Fruit fly (Drosophila melanogaster) whole organism, prepupa: ENCODE results near the gene CG34377.

Source experiments
- Blimp-1 ChIP-seq: fragments of 200-800 bp; sonication (Bioruptor generic); optimal IDR thresholded peaks from 3 replicates; lab custom pipeline; 2017; ENCODE audit warnings: missing biosample characterization, missing genetic modification characterization, mild to moderate bottlenecking, moderate library complexity, missing genetic modification reagents
- CG10631 ChIP-seq: fragments of 200-800 bp; sonication (Bioruptor generic); optimal IDR thresholded peaks from 2 replicates; lab custom pipeline; 2016; ENCODE audit warnings: missing biosample characterization, missing genetic modification characterization
- CG10669 ChIP-seq: fragments of 200-800 bp; sonication (Bioruptor generic); optimal IDR thresholded peaks from 3 replicates; lab custom pipeline; 2018; ENCODE audit warnings: missing biosample characterization, mild to moderate bottlenecking, missing genetic modification characterization, moderate library complexity
- CG1621 ChIP-seq: fragments of 200-800 bp; sonication (Bioruptor generic); optimal IDR thresholded peaks from 3 replicates; lab custom pipeline; 2018; ENCODE audit warnings: missing biosample characterization, mild to moderate bottlenecking, missing genetic modification characterization
- CG31627 ChIP-seq: fragments of 200-800 bp; sonication (Bioruptor generic); optimal IDR thresholded peaks from 3 replicates; lab custom pipeline; 2016; ENCODE audit warnings: missing biosample characterization, missing genetic modification characterization
- CG32006 ChIP-seq: fragments of 200-800 bp; sonication (Bioruptor generic); optimal IDR thresholded peaks from 3 replicates; lab custom pipeline; 2017; ENCODE audit warnings: missing biosample characterization, mild to moderate bottlenecking, missing genetic modification characterization
- CG34406 ChIP-seq: fragments of 200-800 bp; sonication (Bioruptor generic); optimal IDR thresholded peaks from 3 replicates; lab custom pipeline; 2016; ENCODE audit warnings: missing biosample characterization, missing genetic modification characterization
- CG3919 ChIP-seq: fragments of 200-800 bp; sonication (Bioruptor generic); optimal IDR thresholded peaks from 3 replicates; lab custom pipeline; 2016; ENCODE audit warnings: missing biosample characterization, missing genetic modification characterization
- CG4318 ChIP-seq: fragments of 200-800 bp; sonication (Bioruptor generic); optimal IDR thresholded peaks from 3 replicates; lab custom pipeline; 2017; ENCODE audit warnings: missing biosample characterization, mild to moderate bottlenecking, missing genetic modification characterization
- CG6792 ChIP-seq: fragments of 200-800 bp; sonication (Bioruptor generic); optimal IDR thresholded peaks from 3 replicates; lab custom pipeline; 2016; ENCODE audit warnings: missing biosample characterization, missing genetic modification characterization
- CG6854 ChIP-seq: fragments of 200-800 bp; sonication (Bioruptor generic); optimal IDR thresholded peaks from 2 replicates; lab custom pipeline; 2017; ENCODE audit warnings: missing biosample characterization, mild to moderate bottlenecking, missing genetic modification characterization
- CG8119 ChIP-seq: fragments of 200-800 bp; sonication (Bioruptor generic); IDR thresholded peaks from 3 replicates; pipeline ENCODE4 v1.3.6; 2022; ENCODE audit warnings: missing biosample characterization, missing genetic modification characterization
- CG8632 ChIP-seq: fragments of 200-800 bp; sonication (Bioruptor generic); optimal IDR thresholded peaks from 3 replicates; lab custom pipeline; 2016; ENCODE audit warnings: missing biosample characterization, missing genetic modification characterization
- CG9139 ChIP-seq: fragments of 200-800 bp; sonication (Bioruptor generic); optimal IDR thresholded peaks from 3 replicates; lab custom pipeline; 2017; ENCODE audit warnings: missing biosample characterization, mild to moderate bottlenecking, missing genetic modification characterization
- Eip75B ChIP-seq: fragments of 200-800 bp; sonication (Bioruptor generic); optimal IDR thresholded peaks from 3 replicates; lab custom pipeline; 2016; ENCODE audit warnings: missing biosample characterization, missing genetic modification characterization
- Eip78C ChIP-seq: fragments of 200-800 bp; sonication (Bioruptor generic); peaks from one replicate; lab custom pipeline; 2016; ENCODE audit warnings: missing biosample characterization, missing genetic modification characterization
- Ets21C ChIP-seq: fragments of 200-800 bp; sonication (Bioruptor generic); optimal IDR thresholded peaks from 3 replicates; lab custom pipeline; 2016; ENCODE audit warnings: missing biosample characterization, missing genetic modification characterization
- Ets96B ChIP-seq: fragments of 200-800 bp; optimal IDR thresholded peaks from 2 replicates; lab custom pipeline; 2019; ENCODE audit warnings: missing biosample characterization, mild to moderate bottlenecking, missing genetic modification characterization, moderate library complexity
- Gug ChIP-seq: fragments of 200-800 bp; sonication (Bioruptor generic); IDR thresholded peaks from 2 replicates; pipeline ENCODE4 v1.3.6; 2022; ENCODE audit warnings: missing biosample characterization, missing genetic modification characterization
- Hr38 ChIP-seq: sonication (Bioruptor generic); optimal IDR thresholded peaks from 2 replicates; lab custom pipeline; 2016; ENCODE audit warnings: missing biosample characterization, missing genetic modification characterization
- Lpt ChIP-seq: fragments of 200-800 bp; sonication (Bioruptor generic); optimal IDR thresholded peaks from 3 replicates; lab custom pipeline; 2016; ENCODE audit warnings: missing biosample characterization, missing genetic modification characterization
- Met ChIP-seq: fragments of 200-800 bp; sonication (Bioruptor generic); optimal IDR thresholded peaks from 3 replicates; lab custom pipeline; 2016; ENCODE audit warnings: missing biosample characterization, missing genetic modification characterization
- OdsH ChIP-seq: fragments of 200-800 bp; sonication (Bioruptor generic); optimal IDR thresholded peaks from 3 replicates; lab custom pipeline; 2016; ENCODE audit warnings: missing biosample characterization, missing genetic modification characterization
- Smox ChIP-seq: fragments of 200-800 bp; sonication (Bioruptor generic); optimal IDR thresholded peaks from 3 replicates; lab custom pipeline; 2016; ENCODE audit warnings: missing biosample characterization, missing genetic modification characterization
- Sox102F ChIP-seq: fragments of 200-800 bp; sonication (Bioruptor generic); optimal IDR thresholded peaks from 2 replicates; lab custom pipeline; 2016; ENCODE audit warnings: missing biosample characterization, mild to moderate bottlenecking, missing genetic modification characterization
- Sox15 ChIP-seq: fragments of 200-800 bp; sonication (Bioruptor generic); optimal IDR thresholded peaks from 3 replicates; lab custom pipeline; 2016; ENCODE audit warnings: missing biosample characterization, missing genetic modification characterization
- achi ChIP-seq: fragments of 200-800 bp; sonication (Bioruptor generic); optimal IDR thresholded peaks from 3 replicates; lab custom pipeline; 2016; ENCODE audit warnings: missing biosample characterization, missing genetic modification characterization
- acj6 ChIP-seq: fragments of 200-800 bp; sonication (Bioruptor generic); optimal IDR thresholded peaks from 3 replicates; lab custom pipeline; 2016; ENCODE audit warnings: missing biosample characterization, missing genetic modification characterization
- cyc ChIP-seq: fragments of 200-800 bp; sonication (Bioruptor generic); optimal IDR thresholded peaks from 3 replicates; lab custom pipeline; 2016; ENCODE audit warnings: missing biosample characterization, missing genetic modification characterization
- dac ChIP-seq: fragments of 200-800 bp; sonication (Bioruptor generic); optimal IDR thresholded peaks from 2 replicates; lab custom pipeline; 2017; ENCODE audit warnings: missing biosample characterization, mild to moderate bottlenecking, missing genetic modification characterization
- esn ChIP-seq: fragments of 200-800 bp; sonication (Bioruptor generic); optimal IDR thresholded peaks from 2 replicates; lab custom pipeline; 2016; ENCODE audit warnings: missing biosample characterization, mild to moderate bottlenecking, missing genetic modification characterization, moderate library complexity
- fkh ChIP-seq: fragments of 200-800 bp; sonication (Bioruptor generic); optimal IDR thresholded peaks from 3 replicates; lab custom pipeline; 2017; ENCODE audit warnings: missing biosample characterization, mild to moderate bottlenecking, missing genetic modification characterization, moderate library complexity
- lz ChIP-seq: fragments of 200-800 bp; sonication (Bioruptor generic); optimal IDR thresholded peaks from 3 replicates; lab custom pipeline; 2016; ENCODE audit warnings: missing biosample characterization, missing genetic modification characterization
- net ChIP-seq: fragments of 200-800 bp; sonication (Bioruptor generic); optimal IDR thresholded peaks from 3 replicates; lab custom pipeline; 2016; ENCODE audit warnings: missing biosample characterization, missing genetic modification characterization
- pdm3 ChIP-seq: fragments of 200-800 bp; sonication (Bioruptor generic); optimal IDR thresholded peaks from 3 replicates; lab custom pipeline; 2016; ENCODE audit warnings: missing biosample characterization, missing genetic modification characterization
- svp ChIP-seq: fragments of 200-800 bp; sonication (Bioruptor generic); peaks from one replicate; lab custom pipeline; 2016; ENCODE audit warnings: missing biosample characterization, missing genetic modification characterization
- topi ChIP-seq: fragments of 200-800 bp; sonication (Bioruptor generic); optimal IDR thresholded peaks from 3 replicates; lab custom pipeline; 2016; ENCODE audit warnings: missing biosample characterization, missing genetic modification characterization

Gene CG34377

DNA sequence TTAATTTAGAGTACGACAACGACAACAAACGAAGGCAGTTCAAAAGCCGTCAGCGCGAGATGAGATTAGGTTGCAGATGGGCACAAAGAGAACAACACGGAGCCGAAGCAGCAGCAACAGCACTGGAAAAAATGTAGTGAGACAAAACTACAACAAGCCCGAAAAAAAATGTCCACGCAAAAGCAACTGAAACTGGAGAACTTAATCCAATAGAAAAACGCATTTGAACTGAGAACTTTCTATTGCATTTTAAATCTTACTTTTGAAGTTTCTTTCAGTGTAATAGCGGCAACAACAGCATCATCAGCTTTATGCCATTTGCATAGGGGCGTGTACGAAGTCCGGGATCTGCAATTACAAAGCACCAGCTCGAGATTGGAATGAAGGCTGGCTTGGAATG, 15.6 kb upstream of the CG34377 start (continued):
- peak; percentile 59 for TF ChIP-seq esn (GFP tag; lab: Kevin White, UChicago)
- TF ChIP-seq Ets96B (tag; lab: Kevin White, UChicago), result peak; percentile 68
- TF ChIP-seq lz (GFP tag; lab: Kevin White, UChicago), result peak; percentile 61
- TF ChIP-seq CG31627, result peak; percentile 63
- peak; percentile 59 for TF ChIP-seq Smox (GFP tag; lab: Kevin White, UChicago)
- peak; percentile 54 for TF ChIP-seq Sox15 (GFP tag; lab: Kevin White, UChicago)
- TF ChIP-seq Ets21C (GFP tag; lab: Kevin White, UChicago), result peak; percentile 39
- TF ChIP-seq acj6, result peak; percentile 66
- TF ChIP-seq, all 60 proteins: peak for 52

DNA sequence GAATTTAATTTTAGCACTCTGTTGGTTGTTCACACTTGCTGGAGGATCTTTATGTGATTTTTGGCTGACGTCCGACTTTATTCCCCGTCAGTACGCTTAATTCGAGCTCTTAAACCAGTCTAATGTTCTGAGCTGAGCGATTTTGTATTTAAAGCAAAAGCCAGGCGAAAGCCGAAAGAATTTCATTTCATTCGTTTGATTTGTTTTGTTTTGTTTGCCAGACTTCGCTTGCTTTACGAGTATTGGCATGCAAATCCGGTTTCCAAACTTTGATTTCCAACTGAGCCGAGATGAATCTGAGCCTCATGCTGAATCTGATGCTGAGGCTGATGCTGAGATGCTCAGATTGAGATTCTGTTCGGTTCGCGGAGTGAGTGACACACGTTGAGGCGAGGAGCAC, 10.2 kb upstream of the CG34377 start, which contains the start of gene CG5391:
TSS of gene CG5391 (minus strand) at position 101 of the 400 bp plus-strand sequence.
- no peak for TF ChIP-seq Lpt (GFP tag; lab: Kevin White, UChicago)
- TF ChIP-seq fkh (GFP tag; lab: Kevin White, UChicago), result no peak
- no peak for TF ChIP-seq achi (GFP tag; lab: Kevin White, UChicago)
- TF ChIP-seq Hr38 (GFP tag; lab: Kevin White, UChicago), result no peak
- TF ChIP-seq cyc (GFP tag; lab: Kevin White, UChicago), result no peak
- no peak for TF ChIP-seq CG32006
- no peak for TF ChIP-seq CG6792 (GFP tag; lab: Kevin White, UChicago)
- TF ChIP-seq, all 60 proteins: peak for 0

- TF ChIP-seq CG6792 (GFP tag; lab: Kevin White, UChicago), result no peak
- TF ChIP-seq CG6854 (GFP tag; lab: Kevin White, UChicago), result no peak
- no peak for TF ChIP-seq CG10631 (GFP tag; lab: Kevin White, UChicago)
- TF ChIP-seq CG4318 (GFP tag; lab: Kevin White, UChicago), result no peak
- no peak for TF ChIP-seq cyc (GFP tag; lab: Kevin White, UChicago)
- TF ChIP-seq Blimp-1 (GFP tag; lab: Kevin White, UChicago), result no peak
- TF ChIP-seq CG8632 (GFP tag; lab: Kevin White, UChicago), result no peak
- no peak for TF ChIP-seq Ets21C (GFP tag; lab: Kevin White, UChicago)
- TF ChIP-seq pdm3 (GFP tag; lab: Kevin White, UChicago), result no peak
- TF ChIP-seq CG9139 (GFP tag; lab: Kevin White, UChicago), result no peak
- TF ChIP-seq net (GFP tag; lab: Kevin White, UChicago), result no peak
- no peak for TF ChIP-seq svp (GFP tag; lab: Kevin White, UChicago)
These were observed 7.8 kb upstream of the CG34377 start, which contains the start of gene CG13862 for dm6 chr3R:22331691-22332090. TSS of gene CG13862 (plus strand) at chr3R:22331991.

DNA sequence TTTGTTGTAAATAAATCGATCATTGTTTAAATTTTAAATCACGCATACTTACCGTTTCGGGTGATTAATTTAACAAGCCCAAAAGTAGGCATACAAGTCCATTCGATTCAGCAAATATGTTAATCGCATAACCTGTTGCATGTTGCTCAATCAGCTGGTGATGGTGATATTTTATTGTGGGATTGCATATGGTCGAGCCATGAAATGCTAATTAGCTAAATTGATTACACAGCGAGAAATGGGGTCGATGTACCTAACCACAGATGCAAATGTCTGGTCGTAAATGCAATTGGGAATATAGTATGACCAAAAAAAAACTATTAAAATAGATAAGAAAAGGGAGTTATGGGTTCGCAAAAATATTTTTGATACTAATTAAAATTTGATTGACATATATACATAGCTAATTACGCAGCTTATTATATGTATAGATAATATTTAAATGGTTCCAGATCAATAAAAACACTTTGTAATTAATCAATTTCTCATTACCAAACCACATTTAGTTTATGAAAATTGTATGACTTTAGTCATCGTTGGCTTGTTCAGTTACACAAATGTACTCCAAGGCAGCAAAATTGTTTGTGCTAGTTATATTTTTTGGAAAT, 6.7 kb upstream of the CG34377 start, which contains the start of gene CG33721:
TSS of gene CG33721 (plus strand) at position 558 of the 608 bp plus-strand sequence.
- TF ChIP-seq Met (GFP tag; lab: Kevin White, UChicago), result no peak
- peak; percentile 1 for TF ChIP-seq Eip78C
- TF ChIP-seq Lpt (GFP tag; lab: Kevin White, UChicago), result no peak

DNA sequence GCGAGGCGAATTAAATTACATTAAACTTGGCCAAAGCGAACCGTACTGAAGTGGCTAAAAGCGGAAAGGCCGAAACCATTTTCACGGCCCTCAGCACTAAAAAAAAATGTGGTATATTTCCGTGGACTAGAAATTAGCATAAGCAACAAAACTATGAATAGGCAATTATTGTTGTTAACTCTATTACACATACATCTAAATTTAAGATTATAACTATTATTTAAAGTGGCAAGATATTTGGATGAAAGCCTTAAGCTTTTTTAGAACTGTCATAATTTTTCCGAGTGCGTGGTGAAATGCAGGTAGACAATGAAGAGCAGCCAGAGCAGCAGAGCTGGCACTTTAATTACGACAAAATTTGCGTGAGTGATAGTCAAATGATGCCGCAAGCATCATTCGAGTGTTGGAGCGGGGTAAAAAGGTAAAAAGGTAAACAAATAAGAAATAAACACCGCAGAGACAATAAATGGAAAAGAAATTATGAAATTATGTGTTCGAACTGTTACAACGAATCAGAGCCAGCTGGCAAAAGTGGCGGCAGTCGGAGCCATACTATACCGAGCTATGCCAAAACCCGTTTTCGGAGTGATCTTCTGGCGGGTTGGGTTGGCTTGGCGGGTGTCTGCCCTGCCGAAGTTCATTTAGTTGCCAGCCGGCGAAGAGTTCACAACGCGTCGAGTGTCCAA, 4.9 kb upstream of the CG34377 start, which contains the start of gene CG7080:
TSS of gene CG7080 (plus strand) at position 636 of the 686 bp plus-strand sequence.
- peak; percentile 53 for TF ChIP-seq Met (GFP tag; lab: Kevin White, UChicago)
- peak; percentile 2 for TF ChIP-seq Blimp-1 (GFP tag; lab: Kevin White, UChicago)
- TF ChIP-seq CG32006, result peak; percentile 20
- peak; percentile 12 for TF ChIP-seq achi (GFP tag; lab: Kevin White, UChicago)
- no peak for TF ChIP-seq CG1621 (tag; lab: Kevin White, UChicago)
- peak; percentile 80 for TF ChIP-seq Eip78C
- TF ChIP-seq pdm3 (GFP tag; lab: Kevin White, UChicago), result peak; percentile 35
- TF ChIP-seq acj6, result peak; percentile 11
- TF ChIP-seq Sox15 (GFP tag; lab: Kevin White, UChicago), result no peak
- peak; percentile 17 for TF ChIP-seq OdsH (GFP tag; lab: Kevin White, UChicago)
- no peak for TF ChIP-seq Gug (GFP tag; lab: Robert Waterston, UW)
- peak; percentile 9 for TF ChIP-seq cyc (GFP tag; lab: Kevin White, UChicago)
- TF ChIP-seq CG10669 (GFP tag; lab: Kevin White, UChicago), result peak; percentile 1
- peak; percentile 37 for TF ChIP-seq esn (GFP tag; lab: Kevin White, UChicago)
- peak; percentile 31 for TF ChIP-seq CG3919 (GFP tag; lab: Kevin White, UChicago)
- peak; percentile 38 for TF ChIP-seq CG6792 (GFP tag; lab: Kevin White, UChicago)
- TF ChIP-seq CG8119, result no peak
- TF ChIP-seq CG8632 (GFP tag; lab: Kevin White, UChicago), result peak; percentile 36
- peak; percentile 23 for TF ChIP-seq Smox (GFP tag; lab: Kevin White, UChicago)
- TF ChIP-seq CG31627, result peak; percentile 4
- TF ChIP-seq CG34406 (GFP tag; lab: Kevin White, UChicago), result peak; percentile 43
- TF ChIP-seq Eip75B (GFP tag; lab: Kevin White, UChicago), result peak; percentile 6
- no peak for TF ChIP-seq dac
- TF ChIP-seq CG4318 (GFP tag; lab: Kevin White, UChicago), result no peak
- TF ChIP-seq topi (GFP tag; lab: Kevin White, UChicago), result peak; percentile 40
- TF ChIP-seq net (GFP tag; lab: Kevin White, UChicago), result peak; percentile 7
- TF ChIP-seq Sox102F (GFP tag; lab: Kevin White, UChicago), result peak; percentile 36
- TF ChIP-seq svp (GFP tag; lab: Kevin White, UChicago), result peak; percentile 80
